Worm (Caenorhabditis elegans) whole organism, L1 larva: ENCODE data around the gene rpn-6.2.

Experiments
- blmp-1 ChIP-seq: fragments of 150-350 bp; optimal IDR thresholded peaks from 2 replicates; lab custom pipeline; 2014; ENCODE audit warnings: missing biosample characterization, missing genetic modification characterization
- dpl-1 ChIP-seq, 3 experiments: fragments of 150-350 bp in 2 of 3; sonication (generic microtip) in 1 of 3; optimal IDR thresholded peaks; 2 replicates each; lab custom pipeline; 2014 to 2017; ENCODE audit warnings: missing biosample characterization in 3 of 3, missing genetic modification characterization in 3 of 3, missing genetic modification reagents in 3 of 3
- egl-27 ChIP-seq, 2 experiments: fragments of 150-350 bp in 1 of 2; sonication (generic microtip); optimal IDR thresholded peaks; 3 replicates each; lab custom pipeline; 2017 to 2018; ENCODE audit warnings: missing biosample characterization in 2 of 2, missing genetic modification characterization in 2 of 2, missing genetic modification reagents in 2 of 2
- fkh-10 ChIP-seq: sonication (generic microtip); optimal IDR thresholded peaks from 2 replicates; lab custom pipeline; 2017; ENCODE audit warnings: missing biosample characterization, missing genetic modification reagents, missing genetic modification characterization
- nhr-12 ChIP-seq: sonication (generic microtip); optimal IDR thresholded peaks from 2 replicates; lab custom pipeline; 2017; ENCODE audit warnings: missing biosample characterization, missing genetic modification characterization
- unc-130 ChIP-seq: fragments of 150-350 bp; optimal IDR thresholded peaks from 2 replicates; lab custom pipeline; 2017; ENCODE audit warnings: missing biosample characterization, missing genetic modification characterization, inconsistent platforms
- unc-62 ChIP-seq: fragments of 150-350 bp; optimal IDR thresholded peaks from 2 replicates; lab custom pipeline; 2014; ENCODE audit warnings: missing biosample characterization, missing genetic modification reagents, missing genetic modification characterization

- TF ChIP-seq fkh-10: no peak
- TF ChIP-seq blmp-1: no peak
- TF ChIP-seq unc-62: no peak
- no peak for TF ChIP-seq egl-27 (tag; optimal IDR thresholded peaks at IDR 0.05; lab: Kevin White, UChicago)
- TF ChIP-seq nhr-12: no peak
- TF ChIP-seq unc-130 (tag; lab: Kevin White, UChicago): no peak
- TF ChIP-seq dpl-1 (GFP tag; optimal IDR thresholded peaks at IDR 0.05; lab: Kevin White, UChicago): no peak
Measured at ce11 chrIII:9035037-9035436, 33.2 kb upstream of the rpn-6.2 start.
